Fruit fly (Drosophila melanogaster) Kc167 (cell line): ENCODE data around the gene CG10638.

Experiments
- Myc ChIP-seq: fragments of >200 bp; optimal IDR thresholded peaks from 2 replicates; lab custom pipeline; 2017; ENCODE audit warnings: missing external identifiers
- Sin3A ChIP-seq: fragments of >200 bp; optimal IDR thresholded peaks from 2 replicates; lab custom pipeline; 2018; ENCODE audit warnings: missing external identifiers
- h ChIP-seq: fragments of >200 bp; optimal IDR thresholded peaks from 3 replicates; lab custom pipeline; 2018; ENCODE audit warnings: missing external identifiers
- insv ChIP-seq: fragments of >200 bp; optimal IDR thresholded peaks from 3 replicates; lab custom pipeline; 2018; ENCODE audit warnings: missing external identifiers
- psq ChIP-seq: fragments of >200 bp; optimal IDR thresholded peaks from 2 replicates; lab custom pipeline; 2017; ENCODE audit warnings: missing external identifiers
- ttk ChIP-seq: sonication (Bioruptor generic); optimal IDR thresholded peaks from 2 replicates; lab custom pipeline; 2017; ENCODE audit warnings: missing external identifiers

CG10638 gene

DNA sequence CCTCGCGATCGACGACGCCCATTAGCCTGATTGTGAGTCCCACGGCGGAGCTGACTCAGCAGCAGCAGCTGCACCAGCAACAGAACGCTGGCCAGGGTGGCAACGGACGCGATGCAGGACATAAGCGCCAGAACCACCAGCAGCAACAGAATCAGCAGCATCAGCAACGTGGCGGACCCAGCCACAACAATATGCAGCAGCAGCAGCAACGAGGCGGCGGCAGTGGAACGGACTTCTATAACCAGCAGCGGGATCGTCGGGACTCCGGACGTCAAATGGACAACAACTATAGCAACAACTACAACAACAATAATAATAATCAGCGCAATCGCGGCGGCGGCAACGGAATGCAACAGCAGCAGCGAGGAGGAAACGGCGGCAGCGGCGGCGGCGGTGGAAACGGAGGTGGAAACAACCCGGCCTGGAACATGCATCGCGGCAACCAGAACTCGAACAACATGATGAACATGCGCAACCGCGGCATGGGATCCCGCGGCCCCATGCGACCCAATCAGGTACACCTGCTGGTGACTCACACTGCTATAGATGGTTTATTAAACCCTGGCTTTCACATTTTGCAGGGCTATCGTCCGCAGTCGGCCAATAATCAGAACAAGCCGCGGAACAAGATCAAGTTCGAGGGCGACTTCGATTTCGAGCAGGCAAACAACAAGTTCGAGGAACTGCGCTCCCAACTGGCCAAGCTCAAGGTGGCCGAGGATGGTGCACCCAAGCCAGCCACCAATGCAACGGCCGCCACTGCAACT, 16.5 kb upstream of the CG10638 start:
- TF ChIP-seq Myc (lab: Kevin White, UChicago) (no peak), h (lab: Kevin White, UChicago) (no peak), Sin3A (no peak), psq (no peak), ttk (lab: Kevin White, UChicago) (no peak), insv (lab: Kevin White, UChicago) (no peak)

- TF ChIP-seq Myc (lab: Kevin White, UChicago): no peak
- no peak for TF ChIP-seq Sin3A
Measured at dm6 chr3L:12515691-12516455, 14.8 kb upstream of the CG10638 start.

dm6 chr3L:12514762-12515215, 13.7 kb upstream of the CG10638 start, which contains the start of the genes sti and tral:
sti (minus strand) TSS chr3L:12514815.
tral (plus strand) TSS chr3L:12515059.
- TF ChIP-seq Sin3A (no peak), h (lab: Kevin White, UChicago) (no peak), psq (no peak), ttk (lab: Kevin White, UChicago) (no peak), insv (lab: Kevin White, UChicago) (no peak), Myc (lab: Kevin White, UChicago) (no peak)

- no peak for TF ChIP-seq h (lab: Kevin White, UChicago)
- no peak for TF ChIP-seq ttk (lab: Kevin White, UChicago)
- TF ChIP-seq Myc (lab: Kevin White, UChicago): no peak
- TF ChIP-seq Sin3A: no peak
- TF ChIP-seq insv (lab: Kevin White, UChicago): no peak
- no peak for TF ChIP-seq psq
Measured at dm6 chr3L:12507571-12507970, 6.5 kb upstream of the CG10638 start, which contains the start of gene CG10654. CG10654 (minus strand) TSS chr3L:12507840.

dm6 chr3L:12506963-12507552, 5.9 kb upstream of the CG10638 start:
- TF ChIP-seq Sin3A (no peak), Myc (lab: Kevin White, UChicago) (no peak), ttk (lab: Kevin White, UChicago) (no peak), psq (no peak), h (lab: Kevin White, UChicago) (no peak), insv (lab: Kevin White, UChicago) (no peak)

- no peak for TF ChIP-seq h (lab: Kevin White, UChicago)
- no peak for TF ChIP-seq Myc (lab: Kevin White, UChicago)
- no peak for TF ChIP-seq psq
- no peak for TF ChIP-seq ttk (lab: Kevin White, UChicago)
- no peak for TF ChIP-seq Sin3A
- TF ChIP-seq insv (lab: Kevin White, UChicago): no peak
Measured at dm6 chr3L:12505990-12506389, 4.9 kb upstream of the CG10638 start.

- no peak for TF ChIP-seq Sin3A
- no peak for TF ChIP-seq insv (lab: Kevin White, UChicago)
- no peak for TF ChIP-seq psq
- no peak for TF ChIP-seq h (lab: Kevin White, UChicago)
- TF ChIP-seq ttk (lab: Kevin White, UChicago): no peak
- no peak for TF ChIP-seq Myc (lab: Kevin White, UChicago)
Measured at dm6 chr3L:12503865-12504650, 2.9 kb upstream of the CG10638 start, which contains the start of the genes CG10646 and vih. CG10646 (minus strand) TSS chr3L:12503894. vih (plus strand) TSS chr3L:12504292.

- TF ChIP-seq ttk (lab: Kevin White, UChicago) (no peak), insv (lab: Kevin White, UChicago) (no peak), psq (no peak), Sin3A (no peak), Myc (lab: Kevin White, UChicago) (no peak), h (lab: Kevin White, UChicago) (no peak)
Measured at dm6 chr3L:12496428-12497344, 4.4 kb downstream of the CG10638 start, which contains the start of gene CG10657. CG10657 (minus strand) TSS chr3L:12497216.

DNA sequence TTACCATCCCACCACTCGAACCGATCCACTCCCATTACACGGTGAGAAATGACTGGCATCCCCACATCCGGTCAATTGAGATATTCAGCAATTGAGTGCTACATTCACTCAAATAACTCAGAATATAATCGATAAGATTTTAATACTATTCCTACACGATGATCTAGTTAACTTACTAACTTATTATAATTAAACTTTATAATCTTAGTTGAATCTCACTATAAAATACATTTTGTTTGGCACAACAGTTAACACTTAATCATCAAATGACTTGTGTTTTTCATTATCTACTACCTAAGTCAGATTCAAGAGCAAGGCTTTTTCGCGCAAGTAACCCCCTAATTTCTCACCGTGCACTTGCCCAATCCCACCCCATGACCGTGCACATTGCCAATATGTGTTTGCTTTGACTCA, 5.8 kb downstream of the CG10638 start:
- no peak for TF ChIP-seq insv (lab: Kevin White, UChicago)
- no peak for TF ChIP-seq Sin3A
- no peak for TF ChIP-seq Myc (lab: Kevin White, UChicago)
- TF ChIP-seq ttk (lab: Kevin White, UChicago): no peak
- TF ChIP-seq h (lab: Kevin White, UChicago): no peak
- TF ChIP-seq psq: no peak

DNA sequence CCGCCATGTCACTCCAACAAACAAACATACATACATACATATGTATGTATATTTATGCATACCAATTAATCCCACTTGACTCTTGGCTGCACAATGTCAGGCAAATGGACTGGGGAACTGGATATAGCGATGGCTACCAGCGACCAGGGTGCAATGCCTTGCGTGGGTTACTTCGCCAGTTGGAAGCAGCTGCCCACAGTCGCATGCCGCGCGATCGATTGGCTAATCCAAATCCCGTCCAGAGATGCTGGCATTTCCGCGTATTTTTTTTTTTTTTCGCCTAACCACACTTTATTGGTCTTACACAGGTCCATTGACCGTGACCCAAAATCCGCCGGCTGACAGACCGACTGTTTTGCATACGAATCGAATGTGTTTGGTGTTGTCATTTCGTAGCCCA, 6.8 kb downstream of the CG10638 start:
- TF ChIP-seq insv (lab: Kevin White, UChicago): no peak
